Fruit fly (Drosophila melanogaster) whole organism, embryonic: ENCODE results near the gene CG5853.

Experiments
- BEAF-32 ChIP-seq: fragments of 200-800 bp; sonication (Bioruptor generic); optimal IDR thresholded peaks from 3 replicates; lab custom pipeline; 2017; ENCODE audit warnings: missing biosample characterization, missing genetic modification characterization, mild to moderate bottlenecking, moderate library complexity, missing genetic modification reagents
- C15 ChIP-seq: fragments of 200-800 bp; sonication (Bioruptor generic); IDR thresholded peaks from 3 replicates; pipeline ENCODE4 v1.3.6; 2022; ENCODE audit warnings: missing biosample characterization, missing genetic modification characterization
- CG1024 ChIP-seq: fragments of 200-800 bp; sonication (Bioruptor generic); IDR thresholded peaks from 2 replicates; pipeline ENCODE4 v1.3.6; 2022; ENCODE audit warnings: missing biosample characterization, missing genetic modification characterization
- CG14050 ChIP-seq: fragments of 200-800 bp; sonication (Bioruptor generic); IDR thresholded peaks from 3 replicates; pipeline ENCODE4 v1.3.6; 2022; ENCODE audit warnings: missing biosample characterization, missing genetic modification characterization
- CG16779 ChIP-seq: fragments of 200-800 bp; sonication (Bioruptor generic); IDR thresholded peaks from 2 replicates; pipeline ENCODE4 v1.3.6; 2022; ENCODE audit warnings: missing biosample characterization, missing genetic modification characterization
- CG17328 ChIP-seq: fragments of 200-800 bp; sonication (Bioruptor generic); IDR thresholded peaks from 2 replicates; pipeline ENCODE4 v1.3.6; 2022; ENCODE audit warnings: missing biosample characterization, missing genetic modification characterization
- CG17829 ChIP-seq: fragments of 200-800 bp; optimal IDR thresholded peaks from 2 replicates; lab custom pipeline; 2019; ENCODE audit warnings: missing biosample characterization, mild to moderate bottlenecking, missing genetic modification characterization, moderate library complexity
- CG2202 ChIP-seq: fragments of 200-800 bp; sonication (Bioruptor generic); optimal IDR thresholded peaks from 2 replicates; lab custom pipeline; 2018; ENCODE audit warnings: missing biosample characterization, mild to moderate bottlenecking, missing genetic modification characterization
- CG2875 ChIP-seq: fragments of 200-800 bp; sonication (Bioruptor generic); optimal IDR thresholded peaks from 2 replicates; lab custom pipeline; 2017; ENCODE audit warnings: missing biosample characterization, mild to moderate bottlenecking, missing genetic modification characterization, missing genetic modification reagents
- CG30020 ChIP-seq: fragments of 200-800 bp; optimal IDR thresholded peaks from 2 replicates; lab custom pipeline; 2019; ENCODE audit warnings: missing biosample characterization, mild to moderate bottlenecking, missing genetic modification characterization, moderate library complexity
- CG31365 ChIP-seq: fragments of 200-800 bp; sonication (Bioruptor generic); optimal IDR thresholded peaks from 2 replicates; lab custom pipeline; 2018; ENCODE audit warnings: missing biosample characterization, mild to moderate bottlenecking, missing genetic modification characterization
- CG3163 ChIP-seq: fragments of 200-800 bp; sonication (Bioruptor generic); optimal IDR thresholded peaks from 3 replicates; lab custom pipeline; 2016; ENCODE audit warnings: missing biosample characterization, missing genetic modification characterization
- CG32767 ChIP-seq: fragments of 200-800 bp; sonication (Bioruptor generic); IDR thresholded peaks from 2 replicates; pipeline ENCODE4 v1.3.6; 2022; ENCODE audit warnings: missing biosample characterization, missing genetic modification characterization
- CG3726 ChIP-seq: fragments of 200-800 bp; sonication (Bioruptor generic); IDR thresholded peaks from 3 replicates; pipeline ENCODE4, ENCODE4 v1.3.6; 2022; ENCODE audit warnings: missing biosample characterization, missing genetic modification characterization
- CG4730 ChIP-seq: fragments of 200-800 bp; sonication (Bioruptor generic); IDR thresholded peaks from 2 replicates; pipeline ENCODE4 v1.3.6; 2022; ENCODE audit warnings: missing biosample characterization, missing genetic modification characterization
- CG6654 ChIP-seq: fragments of 200-800 bp; sonication (Bioruptor generic); optimal IDR thresholded peaks from 2 replicates; lab custom pipeline; 2017; ENCODE audit warnings: missing biosample characterization, mild to moderate bottlenecking, missing genetic modification characterization
- CG6683 ChIP-seq: fragments of 200-800 bp; sonication (Bioruptor generic); optimal IDR thresholded peaks from 2 replicates; lab custom pipeline; 2017; ENCODE audit warnings: missing biosample characterization, mild to moderate bottlenecking, missing genetic modification characterization, missing genetic modification reagents
- CG8281 ChIP-seq: fragments of 200-800 bp; sonication (Bioruptor generic); optimal IDR thresholded peaks from 2 replicates; lab custom pipeline; 2018; ENCODE audit warnings: missing biosample characterization, mild to moderate bottlenecking, missing genetic modification characterization, moderate library complexity
- CTCF ChIP-seq: fragments of 200-800 bp; sonication (Bioruptor generic); optimal IDR thresholded peaks from 2 replicates; lab custom pipeline; 2017; ENCODE audit warnings: missing biosample characterization, mild to moderate bottlenecking, missing genetic modification characterization, moderate library complexity
- Dp ChIP-seq: fragments of 200-800 bp; sonication (Bioruptor generic); optimal IDR thresholded peaks from 2 replicates; lab custom pipeline; 2018; ENCODE audit warnings: missing biosample characterization, mild to moderate bottlenecking, missing genetic modification characterization, moderate library complexity
- HmgZ ChIP-seq: fragments of 200-800 bp; sonication (Bioruptor generic); optimal IDR thresholded peaks from 2 replicates; lab custom pipeline; 2018; ENCODE audit warnings: missing biosample characterization, mild to moderate bottlenecking, missing genetic modification characterization
- Hr78 ChIP-seq, 2 experiments: fragments of 200-800 bp in 1 of 2; fragments of >200 bp in 1 of 2; sonication (Bioruptor generic) in 1 of 2; optimal IDR thresholded peaks; 2 replicates each; lab custom pipeline; 2017 to 2019; ENCODE audit warnings: missing biosample characterization in 2 of 2, missing genetic modification characterization in 2 of 2, mild to moderate bottlenecking in 1 of 2, moderate library complexity in 1 of 2
- Kr ChIP-seq: fragments of 200-800 bp; sonication (Bioruptor generic); optimal IDR thresholded peaks from 2 replicates; lab custom pipeline; 2017; ENCODE audit warnings: missing biosample characterization, mild to moderate bottlenecking, missing genetic modification characterization
- Neu2 ChIP-seq: fragments of 200-800 bp; sonication (Bioruptor generic); optimal IDR thresholded peaks from 3 replicates; lab custom pipeline; 2016; ENCODE audit warnings: missing biosample characterization, missing genetic modification characterization, borderline replicate concordance
- Rx ChIP-seq: fragments of 200-800 bp; sonication (Bioruptor generic); IDR thresholded peaks from 2 replicates; pipeline ENCODE4 v1.3.6; 2022; ENCODE audit warnings: missing biosample characterization, missing genetic modification characterization
- Stat92E ChIP-seq, 3 experiments: fragments of >200 bp in 2 of 3; fragments of 200-800 bp in 1 of 3; sonication (Bioruptor generic) in 1 of 3; optimal IDR thresholded peaks; 2 replicates each; lab custom pipeline; 2017 to 2019; ENCODE audit warnings: missing biosample characterization in 3 of 3, missing genetic modification characterization in 3 of 3, mild to moderate bottlenecking in 1 of 3, moderate library complexity in 1 of 3
- TFAM ChIP-seq: fragments of 200-800 bp; sonication (Bioruptor generic); optimal IDR thresholded peaks from 2 replicates; lab custom pipeline; 2017; ENCODE audit warnings: missing biosample characterization, missing genetic modification characterization, inconsistent platforms
- Tbp ChIP-seq: fragments of >200 bp; optimal IDR thresholded peaks from 2 replicates; lab custom pipeline; 2018; ENCODE audit warnings: missing biosample characterization, missing genetic modification characterization
- Trl ChIP-seq, 3 experiments: fragments of >200 bp in 2 of 3; fragments of 200-800 bp in 1 of 3; sonication (Bioruptor generic) in 1 of 3; optimal IDR thresholded peaks; 2 replicates in 1 of 3; 3 replicates in 2 of 3; lab custom pipeline; 2016 to 2017; ENCODE audit warnings: missing biosample characterization in 1 of 3, missing genetic modification characterization in 1 of 3
- Usf ChIP-seq: fragments of 200-800 bp; sonication (Bioruptor generic); optimal IDR thresholded peaks from 2 replicates; lab custom pipeline; 2017; ENCODE audit warnings: missing genotype, missing biosample characterization, missing genetic modification characterization
- ase ChIP-seq: fragments of 200-800 bp; sonication (Bioruptor generic); IDR thresholded peaks from 3 replicates; pipeline ENCODE4 v1.3.6; 2022; ENCODE audit warnings: missing biosample characterization, missing genetic modification characterization
- cg ChIP-seq: fragments of 200-800 bp; sonication (Bioruptor generic); optimal IDR thresholded peaks from 3 replicates; lab custom pipeline; 2019; ENCODE audit warnings: missing biosample characterization, mild to moderate bottlenecking, missing genetic modification characterization, moderate library complexity
- chn ChIP-seq: fragments of 200-800 bp; sonication (Bioruptor generic); optimal IDR thresholded peaks from 2 replicates; lab custom pipeline; 2016; ENCODE audit warnings: missing biosample characterization, missing genetic modification characterization
- dysf ChIP-seq: fragments of 200-800 bp; sonication (Bioruptor generic); IDR thresholded peaks from 3 replicates; pipeline ENCODE4 v1.3.6; 2022; ENCODE audit warnings: missing biosample characterization, missing genetic modification characterization
- esg ChIP-seq: fragments of 200-800 bp; sonication (Bioruptor generic); conservative IDR thresholded peaks from 2 replicates; pipeline ENCODE4 v1.3.6; 2022; ENCODE audit warnings: missing biosample characterization, missing genetic modification characterization
- fd64A ChIP-seq: fragments of 200-800 bp; sonication (Bioruptor generic); optimal IDR thresholded peaks from 3 replicates; lab custom pipeline; 2018; ENCODE audit warnings: missing biosample characterization, mild to moderate bottlenecking, missing genetic modification characterization
- gcm2 ChIP-seq: fragments of 200-800 bp; sonication (Bioruptor generic); optimal IDR thresholded peaks from 2 replicates; lab custom pipeline; 2016; ENCODE audit warnings: missing biosample characterization, missing genetic modification characterization
- ind ChIP-seq: fragments of 200-800 bp; sonication (Bioruptor generic); optimal IDR thresholded peaks from 3 replicates; lab custom pipeline; 2016; ENCODE audit warnings: missing biosample characterization, missing genetic modification characterization
- onecut ChIP-seq: fragments of 200-800 bp; sonication (Bioruptor generic); IDR thresholded peaks from 2 replicates; pipeline ENCODE4 v1.3.6; 2022; ENCODE audit warnings: missing biosample characterization, missing genetic modification characterization
- pum ChIP-seq: fragments of 200-800 bp; sonication (Bioruptor generic); optimal IDR thresholded peaks from 2 replicates; lab custom pipeline; 2016; ENCODE audit warnings: missing biosample characterization, missing genetic modification characterization
- rib ChIP-seq: fragments of 200-800 bp; sonication (Bioruptor generic); IDR thresholded peaks from 2 replicates; pipeline ENCODE4 v1.3.6; 2022; ENCODE audit warnings: missing biosample characterization, missing genetic modification characterization
- sens ChIP-seq: fragments of 200-800 bp; sonication (Bioruptor generic); peaks from one replicate; lab custom pipeline; 2016; ENCODE audit warnings: missing biosample characterization, missing genetic modification characterization
- slbo ChIP-seq: fragments of 200-800 bp; sonication (Bioruptor generic); IDR thresholded peaks from 2 replicates; pipeline ENCODE4 v1.3.6; 2022; ENCODE audit warnings: missing biosample characterization, missing genetic modification characterization
- tll ChIP-seq, 2 experiments: fragments of 200-800 bp in 1 of 2; fragments of >200 bp in 1 of 2; sonication (Bioruptor generic) in 1 of 2; optimal IDR thresholded peaks; 2 replicates each; lab custom pipeline; 2017 to 2019; ENCODE audit warnings: missing biosample characterization in 2 of 2, missing genetic modification characterization in 2 of 2, mild to moderate bottlenecking in 1 of 2, moderate library complexity in 1 of 2
- unc-4 ChIP-seq: fragments of 200-800 bp; sonication (Bioruptor generic); IDR thresholded peaks from 2 replicates; pipeline ENCODE4 v1.3.6; 2022; ENCODE audit warnings: missing biosample characterization, missing genetic modification characterization; ENCODE audit not compliant: partially characterized antibody
- unpg ChIP-seq: fragments of 200-800 bp; sonication (Bioruptor generic); optimal IDR thresholded peaks from 3 replicates; lab custom pipeline; 2018; ENCODE audit warnings: missing biosample characterization, mild to moderate bottlenecking, missing genetic modification characterization, moderate library complexity
- usp ChIP-seq: fragments of >200 bp; optimal IDR thresholded peaks from 2 replicates; lab custom pipeline; 2017; ENCODE audit warnings: missing biosample characterization, missing genetic modification characterization
- wek ChIP-seq: fragments of 200-800 bp; sonication (Bioruptor generic); optimal IDR thresholded peaks from 3 replicates; lab custom pipeline; 2018; ENCODE audit warnings: missing biosample characterization, mild to moderate bottlenecking, missing genetic modification characterization, moderate library complexity

The CG5853 gene

DNA sequence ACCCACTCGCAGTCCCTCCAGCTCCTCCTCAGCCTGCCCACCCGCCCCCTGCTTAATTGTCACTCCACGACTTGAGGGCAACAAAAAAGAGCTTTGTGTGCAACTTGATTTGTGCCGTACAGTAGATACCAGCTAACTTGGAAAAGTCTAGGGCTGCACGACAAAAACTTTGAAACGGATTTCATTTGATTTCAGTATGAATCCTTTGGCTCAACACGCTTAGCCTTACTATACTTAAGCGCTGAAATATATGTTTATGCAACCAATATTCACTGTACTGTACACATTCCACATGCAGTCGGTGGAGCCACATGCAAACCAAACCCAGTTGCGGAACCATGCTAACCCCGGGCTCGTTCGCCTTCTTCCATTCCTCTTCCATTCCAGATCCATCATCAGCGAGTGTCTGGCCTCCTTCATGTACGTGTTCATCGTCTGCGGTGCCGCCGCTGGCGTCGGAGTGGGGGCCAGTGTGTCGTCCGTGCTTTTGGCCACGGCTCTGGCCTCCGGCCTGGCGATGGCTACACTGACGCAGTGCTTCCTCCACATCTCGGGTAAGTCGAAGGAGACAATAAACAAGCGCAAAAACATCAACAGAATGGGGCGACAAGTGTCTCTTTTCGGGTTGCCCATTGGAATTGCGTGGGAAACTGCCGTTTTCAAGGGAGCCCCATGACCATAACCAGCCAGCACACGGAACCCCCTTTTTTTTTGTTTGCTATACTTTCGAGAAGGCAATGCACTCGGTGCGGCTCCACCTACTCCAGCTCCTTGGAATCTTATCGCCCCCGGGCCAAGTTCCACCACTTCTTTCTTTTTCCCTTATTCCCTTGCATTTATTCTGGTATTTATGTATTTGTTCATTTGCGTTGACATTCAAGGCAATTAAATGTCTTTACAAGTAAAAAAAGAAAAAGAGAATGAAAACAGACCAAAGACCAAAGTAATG lies 39.2 kb upstream of the CG5853 start (continued):
- TF ChIP-seq tll (GFP tag; optimal IDR thresholded peaks at IDR 0.05; lab: Kevin White, UChicago), result no peak
- TF ChIP-seq Hr78 (GFP tag; optimal IDR thresholded peaks at IDR 0.05; lab: Kevin White, UChicago), result peak in 1 of 2 experiments; percentile 30
- no peak for TF ChIP-seq CTCF
- peak; percentile 10 for TF ChIP-seq CG2875 (GFP tag; lab: Kevin White, UChicago)
- no peak for TF ChIP-seq usp (GFP tag; lab: Kevin White, UChicago)
- TF ChIP-seq gcm2 (GFP tag; lab: Kevin White, UChicago), result no peak
- no peak for TF ChIP-seq CG6654 (GFP tag; lab: Kevin White, UChicago)
- 0 out of 2 replicates have a peak, but pooled peaks have one; percentile 12 for TF ChIP-seq esg (GFP tag; lab: Robert Waterston, UW)
- TF ChIP-seq pum (GFP tag; lab: Kevin White, UChicago), result peak; percentile 26
- peak; percentile 34 for TF ChIP-seq CG2202
- no peak for TF ChIP-seq C15
- TF ChIP-seq CG16779, result no peak
- TF ChIP-seq CG6683 (GFP tag; lab: Kevin White, UChicago), result no peak
- TF ChIP-seq fd64A, result peak; percentile 39
- no peak for TF ChIP-seq CG31365 (tag; lab: Kevin White, UChicago)
- TF ChIP-seq slbo (GFP tag; lab: Robert Waterston, UW), result peak; percentile 36; the same call in 1 of the 2 replicates
- TF ChIP-seq Stat92E (GFP tag; optimal IDR thresholded peaks at IDR 0.05; lab: Kevin White, UChicago), result no peak
- TF ChIP-seq CG3163 (GFP tag; lab: Kevin White, UChicago), result no peak
- no peak for TF ChIP-seq CG30020 (tag; lab: Kevin White, UChicago)
- no peak; the same call in 1 of the 2 replicates for TF ChIP-seq CG4730
- no peak for TF ChIP-seq Neu2 (GFP tag; lab: Kevin White, UChicago)
- TF ChIP-seq Dp (GFP tag; lab: Kevin White, UChicago), result no peak
- no peak for TF ChIP-seq chn
- no peak for TF ChIP-seq Trl (optimal IDR thresholded peaks at IDR 0.05; lab: Kevin White, UChicago)
- TF ChIP-seq Trl (GFP tag; optimal IDR thresholded peaks at IDR 0.05; lab: Kevin White, UChicago), result peak; percentile 11
- TF ChIP-seq unpg (GFP tag; lab: Kevin White, UChicago), result peak; percentile 50
- TF ChIP-seq rib (GFP tag; lab: Robert Waterston, UW), result no peak
- TF ChIP-seq BEAF-32 (GFP tag; lab: Kevin White, UChicago), result no peak
- TF ChIP-seq CG17328 (GFP tag; lab: Robert Waterston, UW), result peak; percentile 73
- no peak for TF ChIP-seq HmgZ
- TF ChIP-seq Kr, result no peak
- TF ChIP-seq TFAM (GFP tag; lab: Kevin White, UChicago), result no peak
- TF ChIP-seq CG1024 (GFP tag; lab: Robert Waterston, UW), result peak; percentile 70
- TF ChIP-seq CG3726 (GFP tag; lab: Robert Waterston, UW), result peak; percentile 57; the same call in 1 of the 3 replicates
- peak; percentile 65 for TF ChIP-seq CG17829 (tag; lab: Kevin White, UChicago)
- no peak for TF ChIP-seq cg (GFP tag; lab: Kevin White, UChicago)
- no peak for TF ChIP-seq Tbp (GFP tag; lab: Kevin White, UChicago)
- TF ChIP-seq unc-4 (GFP tag; lab: Robert Waterston, UW), result no peak
- TF ChIP-seq Rx, result peak; percentile 67
- TF ChIP-seq Usf (GFP tag; lab: Kevin White, UChicago), result no peak
- TF ChIP-seq wek (GFP tag; lab: Kevin White, UChicago), result no peak
- peak; percentile 76; the same call in 1 of the 3 replicates for TF ChIP-seq ase
- TF ChIP-seq ind (GFP tag; lab: Kevin White, UChicago), result peak; percentile 57
- TF ChIP-seq dysf (GFP tag; lab: Robert Waterston, UW), result peak; percentile 55; the same call in 2 of the 3 replicates
- TF ChIP-seq CG8281 (tag; lab: Kevin White, UChicago), result no peak
- peak; percentile 68 for TF ChIP-seq onecut (GFP tag; lab: Robert Waterston, UW)
- TF ChIP-seq CG14050 (GFP tag; lab: Robert Waterston, UW), result peak; percentile 30; the same call in 1 of the 3 replicates
- peak; percentile 94 for TF ChIP-seq sens (GFP tag; lab: Kevin White, UChicago)
- no peak; the same call in 1 of the 2 replicates for TF ChIP-seq CG32767 (GFP tag; lab: Robert Waterston, UW)
